Fruit fly (Drosophila melanogaster) whole organism, wandering third instar larva: Measurements from ENCODE around the gene sdt.

Experiments used
- Dfd ChIP-seq: fragments of >200 bp; optimal IDR thresholded peaks from 2 replicates; lab custom pipeline; 2017; ENCODE audit warnings: missing biosample characterization, missing genetic modification characterization
- Dif ChIP-seq: fragments of 200-275, 200-300 bp; sonication (Bioruptor generic); optimal IDR thresholded peaks from 2 replicates; lab custom pipeline; 2018; ENCODE audit warnings: missing biosample characterization, missing genetic modification characterization; ENCODE audit not compliant: partially characterized antibody
- Hnf4 ChIP-seq: fragments of 200-800 bp; sonication (Bioruptor generic); optimal IDR thresholded peaks from 2 replicates; lab custom pipeline; 2016; ENCODE audit warnings: missing biosample characterization, mild to moderate bottlenecking, missing genetic modification characterization
- Myc ChIP-seq: fragments of >200 bp; optimal IDR thresholded peaks from 2 replicates; lab custom pipeline; 2017
- N ChIP-seq: fragments of >200 bp; optimal IDR thresholded peaks from 2 replicates; lab custom pipeline; 2018; ENCODE audit warnings: missing biosample characterization, missing external identifiers, missing genetic modification characterization
- OdsH ChIP-seq: fragments of 200-800 bp; sonication (Bioruptor generic); optimal IDR thresholded peaks from 2 replicates; lab custom pipeline; 2016; ENCODE audit warnings: missing biosample characterization, mild to moderate bottlenecking, missing genetic modification characterization
- Vsx2 ChIP-seq: fragments of 200-300, 225-300 bp; sonication (Bioruptor generic); optimal IDR thresholded peaks from 2 replicates; lab custom pipeline; 2018; ENCODE audit warnings: missing biosample characterization, missing genetic modification characterization; ENCODE audit not compliant: partially characterized antibody
- fru ChIP-seq: fragments of 200-800 bp; sonication (Bioruptor generic); optimal IDR thresholded peaks from 3 replicates; lab custom pipeline; 2016; ENCODE audit warnings: missing biosample characterization, mild to moderate bottlenecking, missing genetic modification characterization
- h ChIP-seq: fragments of 200-800 bp; sonication (Bioruptor generic); optimal IDR thresholded peaks from 3 replicates; lab custom pipeline; 2016; ENCODE audit warnings: missing biosample characterization, mild to moderate bottlenecking, missing genetic modification characterization
- pan ChIP-seq: fragments of >200 bp; optimal IDR thresholded peaks from 2 replicates; lab custom pipeline; 2017
- psq ChIP-seq: fragments of 200-800 bp; sonication (Bioruptor generic); optimal IDR thresholded peaks from 3 replicates; lab custom pipeline; 2017; ENCODE audit warnings: missing biosample characterization, mild to moderate bottlenecking, missing genetic modification characterization, moderate library complexity

DNA sequence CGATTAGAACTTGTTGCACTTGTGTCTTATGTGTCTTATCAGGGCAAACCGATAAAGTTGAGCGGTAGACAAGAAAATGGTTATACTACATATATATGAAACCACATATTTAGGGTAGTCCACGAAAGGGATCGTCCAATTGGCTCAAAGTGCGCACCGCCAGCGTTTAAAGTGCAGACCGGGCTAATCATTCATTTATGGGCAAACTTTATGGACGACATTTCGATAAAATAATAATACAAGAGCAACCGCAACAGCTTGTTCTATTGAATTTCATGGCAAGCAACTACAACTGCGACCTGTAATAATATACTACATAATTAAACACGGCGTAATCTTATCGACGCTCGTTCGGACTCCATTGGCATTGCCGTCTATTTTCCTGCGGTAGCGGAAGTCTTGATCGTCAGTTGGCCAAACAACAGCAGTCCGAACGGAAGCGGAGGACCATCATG lies 42.9 kb upstream of the sdt start, which contains the start of the genes cyr and CG2120:
- TF ChIP-seq N (GFP tag; lab: Kevin White, UChicago) (no peak), Vsx2 (GFP tag; lab: Kevin White, UChicago) (no peak), Myc (lab: Kevin White, UChicago) (no peak), Hnf4 (GFP tag; lab: Kevin White, UChicago) (no peak), pan (lab: Kevin White, UChicago) (no peak), h (GFP tag; lab: Kevin White, UChicago) (no peak), OdsH (GFP tag; lab: Kevin White, UChicago) (no peak), Dif (GFP tag; lab: Kevin White, UChicago) (no peak), fru (GFP tag; lab: Kevin White, UChicago) (no peak), psq (GFP tag; lab: Kevin White, UChicago) (no peak), Dfd (GFP tag; lab: Kevin White, UChicago) (no peak)
